Worm (Caenorhabditis elegans): ENCODE results near the gene col-158.

ce11 chrV:11809935-11810334 is 19.4 kb upstream of the col-158 start:
- TF ChIP-seq ceh-9 (tag; optimal IDR thresholded peaks at IDR 0.05) (no peak), pat-9 (tag; optimal IDR thresholded peaks at IDR 0.05) (no peak), nfya-1 (tag; optimal IDR thresholded peaks at IDR 0.05) (no peak), gmeb-2 (tag; optimal IDR thresholded peaks at IDR 0.05) (no peak), nhr-11 (tag; optimal IDR thresholded peaks at IDR 0.05) (no peak), che-1 (tag; optimal IDR thresholded peaks at IDR 0.05) (no peak), ceh-6 (GFP tag; optimal IDR thresholded peaks at IDR 0.05) (no peak), pha-4 (tag; optimal IDR thresholded peaks at IDR 0.05) (no peak), tbx-2 (tag; optimal IDR thresholded peaks at IDR 0.05) (no peak), pag-3 (tag; optimal IDR thresholded peaks at IDR 0.05; ENCODE audit: borderline replicate concordance) (no peak), lim-6 (tag; optimal IDR thresholded peaks at IDR 0.05) (no peak), hlh-6 (tag; optimal IDR thresholded peaks at IDR 0.05) (no peak), unc-86 (tag; optimal IDR thresholded peaks at IDR 0.05) (no peak), ceh-30 (tag; optimal IDR thresholded peaks at IDR 0.05) (no peak)

Measured in whole organism, late embryonic.